Worm (Caenorhabditis elegans) whole organism, L2 larva: ENCODE data around the gene nhr-252.

Source experiments
- ZK546.5 ChIP-seq: sonication (generic microtip); optimal IDR thresholded peaks from 2 replicates; lab custom pipeline; 2017; ENCODE audit warnings: missing biosample characterization, missing genetic modification characterization
- snpc-4 ChIP-seq: fragments of 150-350 bp; optimal IDR thresholded peaks from 2 replicates; lab custom pipeline; 2014; ENCODE audit warnings: missing biosample characterization, missing genetic modification characterization
- unc-55 ChIP-seq: fragments of 150-350 bp; sonication (generic microtip); optimal IDR thresholded peaks from 3 replicates; lab custom pipeline; 2014; ENCODE audit warnings: missing biosample characterization, missing genetic modification reagents, missing genetic modification characterization
- unc-62 ChIP-seq: fragments of 150-350 bp; optimal IDR thresholded peaks from 2 replicates; lab custom pipeline; 2014; ENCODE audit warnings: missing biosample characterization, missing genetic modification reagents, missing genetic modification characterization
- ztf-4 ChIP-seq: fragments of 150-350 bp; optimal IDR thresholded peaks from 2 replicates; lab custom pipeline; 2014; ENCODE audit warnings: missing biosample characterization, missing genetic modification characterization

DNA sequence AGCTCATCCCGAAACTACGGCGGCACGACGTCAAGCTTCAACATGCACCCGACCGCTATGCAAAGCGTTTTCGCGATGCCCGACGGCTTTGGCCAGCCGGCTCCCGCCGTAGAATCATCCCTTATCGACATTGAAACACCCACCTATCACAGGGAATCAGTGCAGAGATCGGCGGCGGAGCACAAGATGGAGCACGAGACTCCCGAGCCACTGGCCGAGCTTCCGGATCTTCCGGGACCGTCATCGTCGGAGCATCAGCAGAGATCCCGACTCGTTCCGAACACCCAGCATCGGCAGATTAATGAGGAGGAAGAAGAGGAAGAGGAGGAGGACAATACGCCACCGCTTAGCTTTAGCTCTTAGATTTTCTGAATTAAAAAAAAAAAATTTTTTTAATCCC is 45.9 kb upstream of the nhr-252 start:
- no peak for TF ChIP-seq ztf-4 (tag; lab: Kevin White, UChicago)
- TF ChIP-seq snpc-4: no peak
- no peak for TF ChIP-seq ZK546.5
- TF ChIP-seq unc-55 (GFP tag; lab: Kevin White, UChicago): no peak
- TF ChIP-seq unc-62 (GFP tag; lab: Kevin White, UChicago): no peak
